Worm (Caenorhabditis elegans) whole organism, mixed stage, embryonic: ENCODE results near the gene srt-17.

Source experiments
- nhr-28 ChIP-seq: fragments of 150-350 bp; optimal IDR thresholded peaks from 2 replicates; lab custom pipeline; 2014; ENCODE audit warnings: missing biosample characterization, missing genetic modification characterization
- nhr-76 ChIP-seq: sonication (generic microtip); optimal IDR thresholded peaks from 2 replicates; lab custom pipeline; 2017; ENCODE audit warnings: missing biosample characterization, missing genetic modification characterization
- sptf-1 ChIP-seq: sonication (generic microtip); optimal IDR thresholded peaks from 2 replicates; lab custom pipeline; 2017; ENCODE audit warnings: mild to moderate bottlenecking, missing genetic modification characterization, moderate library complexity, missing compliant biosample characterization
- unc-62 ChIP-seq: fragments of 150-350 bp; optimal IDR thresholded peaks from 2 replicates; lab custom pipeline; 2014; ENCODE audit warnings: missing biosample characterization, missing genetic modification reagents, missing genetic modification characterization

ce11 chrV:628527-628926 is 3.7 kb upstream of the srt-17 start, which contains the start of gene F48G7.9:
- no peak for TF ChIP-seq nhr-28 (tag; lab: Kevin White, UChicago)
- TF ChIP-seq unc-62 (GFP tag; lab: Kevin White, UChicago): no peak
- TF ChIP-seq sptf-1: no peak
- no peak for TF ChIP-seq nhr-76 (tag; lab: Kevin White, UChicago)
